Fruit fly (Drosophila melanogaster) whole organism, prepupa: ENCODE data around the gene CG44198.

ENCODE experiments used
- CG1621 ChIP-seq: fragments of 200-800 bp; sonication (Bioruptor generic); optimal IDR thresholded peaks from 3 replicates; lab custom pipeline; 2018; ENCODE audit warnings: missing biosample characterization, mild to moderate bottlenecking, missing genetic modification characterization
- CG3032 ChIP-seq: fragments of 200-800 bp; optimal IDR thresholded peaks from 2 replicates; lab custom pipeline; 2019; ENCODE audit warnings: missing biosample characterization, mild to moderate bottlenecking, missing genetic modification characterization, moderate library complexity
- CG34406 ChIP-seq: fragments of 200-800 bp; sonication (Bioruptor generic); optimal IDR thresholded peaks from 3 replicates; lab custom pipeline; 2016; ENCODE audit warnings: missing biosample characterization, missing genetic modification characterization
- CG6276 ChIP-seq: fragments of 200-800 bp; sonication (Bioruptor generic); optimal IDR thresholded peaks from 2 replicates; lab custom pipeline; 2017; ENCODE audit warnings: missing biosample characterization, mild to moderate bottlenecking, missing genetic modification characterization
- CG6854 ChIP-seq: fragments of 200-800 bp; sonication (Bioruptor generic); optimal IDR thresholded peaks from 2 replicates; lab custom pipeline; 2017; ENCODE audit warnings: missing biosample characterization, mild to moderate bottlenecking, missing genetic modification characterization
- Ets21C ChIP-seq: fragments of 200-800 bp; sonication (Bioruptor generic); optimal IDR thresholded peaks from 3 replicates; lab custom pipeline; 2016; ENCODE audit warnings: missing biosample characterization, missing genetic modification characterization
- Hr38 ChIP-seq: sonication (Bioruptor generic); optimal IDR thresholded peaks from 2 replicates; lab custom pipeline; 2016; ENCODE audit warnings: missing biosample characterization, missing genetic modification characterization
- Smox ChIP-seq: fragments of 200-800 bp; sonication (Bioruptor generic); optimal IDR thresholded peaks from 3 replicates; lab custom pipeline; 2016; ENCODE audit warnings: missing biosample characterization, missing genetic modification characterization
- Sox15 ChIP-seq: fragments of 200-800 bp; sonication (Bioruptor generic); optimal IDR thresholded peaks from 3 replicates; lab custom pipeline; 2016; ENCODE audit warnings: missing biosample characterization, missing genetic modification characterization
- cyc ChIP-seq: fragments of 200-800 bp; sonication (Bioruptor generic); optimal IDR thresholded peaks from 3 replicates; lab custom pipeline; 2016; ENCODE audit warnings: missing biosample characterization, missing genetic modification characterization
- fd59A ChIP-seq: fragments of 200-800 bp; sonication (Bioruptor generic); optimal IDR thresholded peaks from 2 replicates; lab custom pipeline; 2017; ENCODE audit warnings: missing biosample characterization, mild to moderate bottlenecking, missing genetic modification characterization, missing genetic modification reagents

- TF ChIP-seq cyc (GFP tag; lab: Kevin White, UChicago) (no peak), fd59A (no peak), CG1621 (tag; lab: Kevin White, UChicago) (no peak), CG3032 (tag; lab: Kevin White, UChicago) (no peak), Sox15 (GFP tag; lab: Kevin White, UChicago) (no peak), Smox (GFP tag; lab: Kevin White, UChicago) (no peak), CG6276 (GFP tag; lab: Kevin White, UChicago) (no peak), CG34406 (GFP tag; lab: Kevin White, UChicago) (no peak), CG6854 (no peak), Ets21C (GFP tag; lab: Kevin White, UChicago) (no peak), Hr38 (GFP tag; lab: Kevin White, UChicago) (no peak)
Observed at dm6 chr2L:13074383-13074782, 44.6 kb downstream of the CG44198 start.
